Fruit fly (Drosophila melanogaster): ENCODE results near the gene AttD.

- no peak for TF ChIP-seq CG8478 (optimal IDR thresholded peaks at IDR 0.05)
- TF ChIP-seq CTCF (optimal IDR thresholded peaks at IDR 0.05), result no peak
These were observed at the start of gene AttD for dm6 chr3R:17624968-17625367.

Data from S2 (cell line).